Fruit fly (Drosophila melanogaster): ENCODE data around the gene Pus10.

Pus10 gene

DNA sequence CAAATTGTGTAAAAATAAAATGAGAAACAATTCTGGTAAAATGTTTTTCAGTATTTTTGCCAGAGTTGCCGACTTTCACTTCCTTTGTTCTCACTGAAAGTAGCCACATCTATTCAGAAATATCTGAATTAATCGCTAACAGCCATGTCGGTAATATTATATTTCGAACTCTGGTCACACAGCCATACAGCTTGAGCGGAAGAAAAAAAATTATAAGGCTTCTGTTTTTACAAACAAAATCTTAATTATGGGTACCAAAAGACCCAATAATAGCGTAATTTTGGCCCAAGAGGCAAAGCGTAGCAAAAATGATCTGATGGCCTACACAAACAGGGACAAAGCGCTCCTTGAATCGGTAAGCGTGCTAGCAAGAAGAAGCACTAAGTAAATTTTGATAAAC, 889 bp upstream of the Pus10 start, which contains the start of gene CG3436 (continued):
- TF ChIP-seq Sry-δ (GFP tag; optimal IDR thresholded peaks at IDR 0.05) = peak; percentile 58
- peak; percentile 41 for TF ChIP-seq CG2712 (tag; optimal IDR thresholded peaks at IDR 0.05)
- no peak for TF ChIP-seq CG10543 (GFP tag; optimal IDR thresholded peaks at IDR 0.05)
- peak; percentile 64 for TF ChIP-seq CG1603 (tag; optimal IDR thresholded peaks at IDR 0.05)
- TF ChIP-seq zen (tag; optimal IDR thresholded peaks at IDR 0.05) = peak; percentile 9
- TF ChIP-seq insv (GFP tag; optimal IDR thresholded peaks at IDR 0.05) = peak in 1 of 2 experiments; percentile 4
- TF ChIP-seq lbe (GFP tag; optimal IDR thresholded peaks at IDR 0.05) = peak; percentile 11
- peak; percentile 49 for TF ChIP-seq sd (tag; optimal IDR thresholded peaks at IDR 0.05)
- no peak for TF ChIP-seq az2 (GFP tag; optimal IDR thresholded peaks at IDR 0.05)
- no peak for TF ChIP-seq CG17359 (tag; optimal IDR thresholded peaks at IDR 0.05)
- TF ChIP-seq hbn (GFP tag; IDR thresholded peaks at IDR 0.05; ENCODE audit: partially characterized antibody) = no peak
- TF ChIP-seq nom (GFP tag; optimal IDR thresholded peaks at IDR 0.05) = peak; percentile 5
- TF ChIP-seq Sry-β (GFP tag; optimal IDR thresholded peaks at IDR 0.05) = peak; percentile 66
- peak in 1 of 3 experiments; percentile 2 for TF ChIP-seq Stat92E (GFP tag; optimal IDR thresholded peaks at IDR 0.05)
- peak; percentile 40 for TF ChIP-seq CHES-1-like (GFP tag; optimal IDR thresholded peaks at IDR 0.05)
- peak; percentile 62 for TF ChIP-seq YL-1 (GFP tag; optimal IDR thresholded peaks at IDR 0.05)
- no peak for TF ChIP-seq fd102C (GFP tag; optimal IDR thresholded peaks at IDR 0.05)
- TF ChIP-seq Adf1 (GFP tag; IDR thresholded peaks at IDR 0.05) = no peak
- no peak for TF ChIP-seq CG12769 (tag; optimal IDR thresholded peaks at IDR 0.05)
- peak; percentile 81; the same call in 2 of the 3 replicates for TF ChIP-seq CG7357 (GFP tag; IDR thresholded peaks at IDR 0.05)
- TF ChIP-seq HmgZ (tag; optimal IDR thresholded peaks at IDR 0.05) = peak; percentile 55
- peak; percentile 44 for TF ChIP-seq Sin3A (optimal IDR thresholded peaks at IDR 0.05)
- TF ChIP-seq amos (GFP tag; IDR thresholded peaks at IDR 0.05; ENCODE audit: partially characterized antibody) = no peak
- TF ChIP-seq CG9797 (GFP tag; optimal IDR thresholded peaks at IDR 0.05) = peak; percentile 86
- TF ChIP-seq Sox100B (GFP tag; optimal IDR thresholded peaks at IDR 0.05) = no peak
- TF ChIP-seq lilli (GFP tag; optimal IDR thresholded peaks at IDR 0.05) = peak; percentile 12
- no peak for TF ChIP-seq CG16813 (GFP tag; IDR thresholded peaks at IDR 0.05; ENCODE audit: partially characterized antibody)
- no peak for TF ChIP-seq CG15073 (GFP tag; optimal IDR thresholded peaks at IDR 0.05)
- no peak for TF ChIP-seq CG3726 (GFP tag; IDR thresholded peaks at IDR 0.05)
- peak; percentile 38 for TF ChIP-seq CG13894 (tag; optimal IDR thresholded peaks at IDR 0.05)
- TF ChIP-seq CG9817 (tag; optimal IDR thresholded peaks at IDR 0.05) = peak; percentile 17
- TF ChIP-seq Dp (GFP tag; optimal IDR thresholded peaks at IDR 0.05) = peak; percentile 22
- no peak for TF ChIP-seq peb (GFP tag; IDR thresholded peaks at IDR 0.05)
- TF ChIP-seq br (optimal IDR thresholded peaks at IDR 0.05) = no peak
- TF ChIP-seq sqz (GFP tag; optimal IDR thresholded peaks at IDR 0.05) = peak; percentile 70
- TF ChIP-seq knrl (GFP tag; IDR thresholded peaks at IDR 0.05; ENCODE audit: partially characterized antibody) = no peak
- peak; percentile 42 for TF ChIP-seq hkb (optimal IDR thresholded peaks at IDR 0.05)
- no peak for TF ChIP-seq hkb (GFP tag; IDR thresholded peaks at IDR 0.05)
- TF ChIP-seq tap (tag; optimal IDR thresholded peaks at IDR 0.05) = no peak
- TF ChIP-seq CG15011 (GFP tag; optimal IDR thresholded peaks at IDR 0.05) = no peak
- TF ChIP-seq CG13296 (GFP tag; optimal IDR thresholded peaks at IDR 0.05) = peak; percentile 20
- TF ChIP-seq grau (tag; optimal IDR thresholded peaks at IDR 0.05) = peak; percentile 24
- no peak for TF ChIP-seq CG8290 (GFP tag; optimal IDR thresholded peaks at IDR 0.05)
- peak in 1 of 2 experiments; percentile 38 for TF ChIP-seq CG8290 (tag; optimal IDR thresholded peaks at IDR 0.05)
- TF ChIP-seq sens (GFP tag) = peak; percentile 67
- no peak for TF ChIP-seq CG17568 (GFP tag; optimal IDR thresholded peaks at IDR 0.05)
- no peak for TF ChIP-seq CG10321 (GFP tag; IDR thresholded peaks at IDR 0.05)
- TF ChIP-seq trem (tag; optimal IDR thresholded peaks at IDR 0.05) = peak; percentile 59
- no peak for TF ChIP-seq Rfx (GFP tag; IDR thresholded peaks at IDR 0.05)
- TF ChIP-seq CG17802 (tag; optimal IDR thresholded peaks at IDR 0.05) = peak; percentile 33
- no peak for TF ChIP-seq H2.0 (GFP tag; IDR thresholded peaks at IDR 0.05)

All from whole organism, embryonic.